Fruit fly (Drosophila melanogaster): Measurements from ENCODE around the gene CG15347.
A peak's percentile ranks its signal among the peaks of the same experiment; 100 is the strongest.

CG15347 gene

dm6 chrX:8466729-8467215 lies 6.1 kb upstream of the CG15347 start:
- no peak for TF ChIP-seq Myc (optimal IDR thresholded peaks at IDR 0.05)
- TF ChIP-seq psq (GFP tag; optimal IDR thresholded peaks at IDR 0.05) = no peak
- no peak for TF ChIP-seq Hr78 (GFP tag; optimal IDR thresholded peaks at IDR 0.05)
- no peak for TF ChIP-seq Hnf4 (GFP tag; optimal IDR thresholded peaks at IDR 0.05)
- TF ChIP-seq N (GFP tag; optimal IDR thresholded peaks at IDR 0.05) = no peak
- no peak for TF ChIP-seq Dif (GFP tag; optimal IDR thresholded peaks at IDR 0.05; ENCODE audit: partially characterized antibody)
- no peak for TF ChIP-seq rgr (GFP tag; optimal IDR thresholded peaks at IDR 0.05)
- TF ChIP-seq lola (GFP tag; optimal IDR thresholded peaks at IDR 0.05) = no peak
- no peak for TF ChIP-seq Sp1 (GFP tag; optimal IDR thresholded peaks at IDR 0.05)
- no peak for TF ChIP-seq pan (optimal IDR thresholded peaks at IDR 0.05)
- TF ChIP-seq Rel (GFP tag; optimal IDR thresholded peaks at IDR 0.05) = no peak
- no peak for TF ChIP-seq Rel (tag; optimal IDR thresholded peaks at IDR 0.05)

dm6 chrX:8464378-8465036 lies 3.8 kb upstream of the CG15347 start, which contains the start of gene Sptr:
Gene Sptr, minus strand, starts transcription at chrX:8464438.
- TF ChIP-seq Myc (optimal IDR thresholded peaks at IDR 0.05) (no peak), brk (GFP tag; optimal IDR thresholded peaks at IDR 0.05) (peak; percentile 91), Sp1 (GFP tag; optimal IDR thresholded peaks at IDR 0.05) (peak; percentile 96), dmrt93B (GFP tag; optimal IDR thresholded peaks at IDR 0.05) (peak; percentile 87), woc (GFP tag; optimal IDR thresholded peaks at IDR 0.05) (peak; percentile 92), sage (GFP tag; optimal IDR thresholded peaks at IDR 0.05) (peak; percentile 87), sv (GFP tag; optimal IDR thresholded peaks at IDR 0.05) (peak; percentile 72), Hr83 (GFP tag; optimal IDR thresholded peaks at IDR 0.05; ENCODE audit: poor library complexity, severe bottlenecking) (no peak), Rel (GFP tag; optimal IDR thresholded peaks at IDR 0.05) (peak; percentile 77), Rel (tag; optimal IDR thresholded peaks at IDR 0.05) (peak; percentile 82), Hnf4 (GFP tag; optimal IDR thresholded peaks at IDR 0.05) (peak; percentile 94), rgr (GFP tag; optimal IDR thresholded peaks at IDR 0.05) (peak; percentile 97), Mio (GFP tag; optimal IDR thresholded peaks at IDR 0.05) (peak; percentile 19), pan (optimal IDR thresholded peaks at IDR 0.05) (no peak), OdsH (GFP tag; optimal IDR thresholded peaks at IDR 0.05) (peak; percentile 97), jim (GFP tag; optimal IDR thresholded peaks at IDR 0.05) (no peak), h (GFP tag; optimal IDR thresholded peaks at IDR 0.05) (peak; percentile 96), Hr78 (GFP tag; optimal IDR thresholded peaks at IDR 0.05) (no peak), br (GFP tag; optimal IDR thresholded peaks at IDR 0.05) (peak; percentile 92), CG32264 (GFP tag; optimal IDR thresholded peaks at IDR 0.05) (peak; percentile 80), CrebA (GFP tag; optimal IDR thresholded peaks at IDR 0.05; ENCODE audit: borderline replicate concordance) (peak; percentile 73), ey (GFP tag; optimal IDR thresholded peaks at IDR 0.05) (peak; percentile 93), GATAd (GFP tag; optimal IDR thresholded peaks at IDR 0.05) (peak; percentile 51), foxo (GFP tag; optimal IDR thresholded peaks at IDR 0.05) (peak; percentile 56 to 96), dsf (GFP tag; optimal IDR thresholded peaks at IDR 0.05; ENCODE audit: borderline replicate concordance) (peak; percentile 58), CG9705 (GFP tag; optimal IDR thresholded peaks at IDR 0.05) (peak; percentile 91), Vsx2 (GFP tag; optimal IDR thresholded peaks at IDR 0.05; ENCODE audit: partially characterized antibody) (no peak), tai (GFP tag; optimal IDR thresholded peaks at IDR 0.05) (peak; percentile 82), HLH106 (tag; optimal IDR thresholded peaks at IDR 0.05) (peak; percentile 96), Jra (GFP tag; optimal IDR thresholded peaks at IDR 0.05) (peak; percentile 84), fru (GFP tag; optimal IDR thresholded peaks at IDR 0.05) (peak; percentile 96), psq (GFP tag; optimal IDR thresholded peaks at IDR 0.05) (peak; percentile 92), Abd-B (GFP tag; optimal IDR thresholded peaks at IDR 0.05) (no peak)

- TF ChIP-seq Myc (optimal IDR thresholded peaks at IDR 0.05) (peak; percentile 63), dsf (GFP tag; optimal IDR thresholded peaks at IDR 0.05; ENCODE audit: borderline replicate concordance) (no peak), Sp1 (GFP tag; optimal IDR thresholded peaks at IDR 0.05) (no peak), sage (GFP tag; optimal IDR thresholded peaks at IDR 0.05) (peak; percentile 13)
Measured at dm6 chrX:8461147-8461546, 449 bp upstream of the CG15347 start, which contains the start of gene Es2. Gene Es2, plus strand, starts transcription at chrX:8461479.

Measured in whole organism, wandering third instar larva.